Worm (Caenorhabditis elegans) whole organism, mixed stage, embryonic: ENCODE measurements around the gene F23H11.7.

ENCODE experiments used
- M03D4.4 ChIP-seq: sonication (generic microtip); optimal IDR thresholded peaks from 2 replicates; lab custom pipeline; 2017; ENCODE audit warnings: mild to moderate bottlenecking, missing genetic modification characterization, missing compliant biosample characterization
- blmp-1 ChIP-seq: fragments of 150-350 bp; optimal IDR thresholded peaks from 2 replicates; lab custom pipeline; 2014; ENCODE audit warnings: missing biosample characterization, missing genetic modification characterization
- ceh-39 ChIP-seq: fragments of 150-350 bp; optimal IDR thresholded peaks from 2 replicates; lab custom pipeline; 2014; ENCODE audit warnings: missing biosample characterization, missing genetic modification characterization
- ceh-43 ChIP-seq: fragments of 200-800 bp; sonication (Bioruptor generic); optimal IDR thresholded peaks from 2 replicates; lab custom pipeline; 2018; ENCODE audit warnings: mild to moderate bottlenecking, missing genetic modification characterization, moderate library complexity, missing compliant biosample characterization
- ceh-83 ChIP-seq: fragments of 200-800 bp; sonication (Bioruptor generic); optimal IDR thresholded peaks from 2 replicates; lab custom pipeline; 2018; ENCODE audit warnings: mild to moderate bottlenecking, missing genetic modification characterization, missing compliant biosample characterization
- ces-1 ChIP-seq: fragments of 150-350 bp; optimal IDR thresholded peaks from 2 replicates; lab custom pipeline; 2014; ENCODE audit warnings: missing biosample characterization, missing genetic modification reagents, missing genetic modification characterization
- cnd-1 ChIP-seq: fragments of 200-800 bp; sonication (Bioruptor generic); optimal IDR thresholded peaks from 2 replicates; lab custom pipeline; 2018; ENCODE audit warnings: mild to moderate bottlenecking, missing genetic modification characterization, missing compliant biosample characterization
- drap-1 ChIP-seq: fragments of 200-800 bp; sonication (Bioruptor generic); optimal IDR thresholded peaks from 3 replicates; lab custom pipeline; 2018; ENCODE audit warnings: mild to moderate bottlenecking, missing genetic modification characterization, missing compliant biosample characterization
- elt-1 ChIP-seq: sonication (generic microtip); optimal IDR thresholded peaks from 2 replicates; lab custom pipeline; 2017; ENCODE audit warnings: missing genetic modification characterization, mild to moderate bottlenecking, missing compliant biosample characterization, antibody characterized with exemption, moderate library complexity, borderline replicate concordance; ENCODE audit not compliant: insufficient read depth
- elt-3 ChIP-seq: fragments of 150-350 bp; optimal IDR thresholded peaks from 2 replicates; lab custom pipeline; 2014; ENCODE audit warnings: missing biosample characterization, missing genetic modification characterization
- flh-1 ChIP-seq: fragments of 200-800 bp; sonication (Bioruptor generic); optimal IDR thresholded peaks from 2 replicates; lab custom pipeline; 2018; ENCODE audit warnings: mild to moderate bottlenecking, missing genetic modification characterization, moderate library complexity, missing compliant biosample characterization
- ham-2 ChIP-seq: fragments of 200-800 bp; sonication (Bioruptor generic); optimal IDR thresholded peaks from 2 replicates; lab custom pipeline; 2018; ENCODE audit warnings: mild to moderate bottlenecking, missing genetic modification characterization, missing compliant biosample characterization
- hlh-1 ChIP-seq: fragments of 150-350 bp; optimal IDR thresholded peaks from 2 replicates; lab custom pipeline; 2014; ENCODE audit warnings: missing biosample characterization, missing genetic modification reagents, missing genetic modification characterization
- lin-13 ChIP-seq: fragments of 150-350 bp; optimal IDR thresholded peaks from 2 replicates; lab custom pipeline; 2014; ENCODE audit warnings: missing biosample characterization, missing genetic modification characterization
- lsy-2 ChIP-seq: fragments of 150-350 bp; optimal IDR thresholded peaks from 2 replicates; lab custom pipeline; 2014; ENCODE audit warnings: missing biosample characterization, missing genetic modification characterization
- mls-2 ChIP-seq: sonication (generic microtip); optimal IDR thresholded peaks from 2 replicates; lab custom pipeline; 2016; ENCODE audit warnings: mild to moderate bottlenecking, missing genetic modification characterization, moderate library complexity, missing compliant biosample characterization
- nhr-12 ChIP-seq: fragments of 150-350 bp; optimal IDR thresholded peaks from 2 replicates; lab custom pipeline; 2014; ENCODE audit warnings: missing biosample characterization, missing genetic modification characterization
- nhr-2 ChIP-seq: fragments of 150-350 bp; optimal IDR thresholded peaks from 2 replicates; lab custom pipeline; 2014; ENCODE audit warnings: missing biosample characterization, missing genetic modification characterization
- nhr-237 ChIP-seq: fragments of 150-350 bp; optimal IDR thresholded peaks from 2 replicates; lab custom pipeline; 2014; ENCODE audit warnings: missing biosample characterization, missing genetic modification characterization
- pha-4 ChIP-seq: fragments of 150-350 bp; optimal IDR thresholded peaks from 2 replicates; lab custom pipeline; 2018; ENCODE audit warnings: missing biosample characterization, missing genetic modification reagents, missing genetic modification characterization
- sem-2 ChIP-seq: fragments of 200-800 bp; sonication (Bioruptor generic); optimal IDR thresholded peaks from 2 replicates; lab custom pipeline; 2018; ENCODE audit warnings: mild to moderate bottlenecking, missing genetic modification characterization, missing compliant biosample characterization
- snpc-4 ChIP-seq: fragments of 150-350 bp; optimal IDR thresholded peaks from 2 replicates; lab custom pipeline; 2014; ENCODE audit warnings: missing biosample characterization, missing genetic modification characterization
- sptf-1 ChIP-seq: sonication (generic microtip); optimal IDR thresholded peaks from 2 replicates; lab custom pipeline; 2017; ENCODE audit warnings: mild to moderate bottlenecking, missing genetic modification characterization, moderate library complexity, missing compliant biosample characterization
- tbx-8 ChIP-seq: fragments of 200-800 bp; sonication (Bioruptor generic); optimal IDR thresholded peaks from 2 replicates; lab custom pipeline; 2018; ENCODE audit warnings: mild to moderate bottlenecking, missing genetic modification characterization, moderate library complexity, missing compliant biosample characterization
- unc-120 ChIP-seq: sonication (generic microtip); optimal IDR thresholded peaks from 2 replicates; lab custom pipeline; 2017; ENCODE audit warnings: missing genetic modification characterization, missing compliant biosample characterization; ENCODE audit not compliant: poor library complexity, severe bottlenecking
- unc-39 ChIP-seq: fragments of 150-350 bp; optimal IDR thresholded peaks from 2 replicates; lab custom pipeline; 2014; ENCODE audit warnings: missing biosample characterization, missing genetic modification characterization
- unc-62 ChIP-seq: fragments of 150-350 bp; optimal IDR thresholded peaks from 2 replicates; lab custom pipeline; 2014; ENCODE audit warnings: missing biosample characterization, missing genetic modification reagents, missing genetic modification characterization
- zip-8 ChIP-seq: fragments of 150-350 bp; optimal IDR thresholded peaks from 2 replicates; lab custom pipeline; 2014; ENCODE audit warnings: missing biosample characterization, missing genetic modification characterization

The F23H11.7 gene

ce11 chrIII:916897-917296 lies 2.3 kb downstream of the F23H11.7 start, which contains the start of gene idpp-13:
Gene idpp-13 (minus strand): TSS chrIII:916997.
- TF ChIP-seq snpc-4 (tag; lab: Kevin White, UChicago), result no peak
- TF ChIP-seq zip-8 (tag; lab: Kevin White, UChicago), result no peak
- TF ChIP-seq blmp-1 (tag; lab: Kevin White, UChicago), result no peak
- no peak for TF ChIP-seq nhr-2
- TF ChIP-seq hlh-1 (tag; lab: Kevin White, UChicago), result no peak
- TF ChIP-seq ceh-83 (GFP tag; lab: Kevin White, UChicago), result no peak
- no peak for TF ChIP-seq unc-120 (tag; lab: Kevin White, UChicago)
- TF ChIP-seq M03D4.4 (tag; lab: Kevin White, UChicago), result no peak
- TF ChIP-seq nhr-12, result no peak
- TF ChIP-seq mls-2 (tag; lab: Kevin White, UChicago), result no peak
- TF ChIP-seq cnd-1 (tag; lab: Kevin White, UChicago), result no peak
- TF ChIP-seq ham-2 (GFP tag; lab: Kevin White, UChicago), result no peak
- no peak for TF ChIP-seq ces-1
- TF ChIP-seq pha-4 (tag; lab: Kevin White, UChicago), result no peak
- no peak for TF ChIP-seq drap-1 (GFP tag; lab: Kevin White, UChicago)
- no peak for TF ChIP-seq tbx-8 (GFP tag; lab: Kevin White, UChicago)

ce11 chrIII:910540-911311 lies 8.5 kb downstream of the F23H11.7 start, which contains the start of the genes F23H11.5 and bra-2:
Gene F23H11.5 (minus strand): TSS chrIII:910590.
Gene bra-2 (plus strand): TSS chrIII:911261.
- TF ChIP-seq ceh-39 (tag; lab: Kevin White, UChicago), result peak; percentile 6
- peak; percentile 92 for TF ChIP-seq zip-8 (tag; lab: Kevin White, UChicago)
- TF ChIP-seq pha-4 (tag; lab: Kevin White, UChicago), result peak; percentile 22
- peak; percentile 80 for TF ChIP-seq lsy-2 (tag; lab: Kevin White, UChicago)
- peak; percentile 26 for TF ChIP-seq elt-1 (tag; lab: Kevin White, UChicago)
- no peak for TF ChIP-seq ham-2 (GFP tag; lab: Kevin White, UChicago)
- no peak for TF ChIP-seq mls-2 (tag; lab: Kevin White, UChicago)
- no peak for TF ChIP-seq lin-13 (tag; lab: Kevin White, UChicago)
- TF ChIP-seq ces-1, result peak; percentile 28

ce11 chrIII:909540-909939 lies 9.7 kb downstream of the F23H11.7 start, which contains the start of gene crls-1:
Gene crls-1 (minus strand): TSS chrIII:909902.
- TF ChIP-seq blmp-1 (tag; lab: Kevin White, UChicago) (no peak), snpc-4 (tag; lab: Kevin White, UChicago) (no peak), ces-1 (no peak), hlh-1 (tag; lab: Kevin White, UChicago) (no peak), M03D4.4 (tag; lab: Kevin White, UChicago) (no peak), unc-39 (tag; lab: Kevin White, UChicago) (no peak), cnd-1 (tag; lab: Kevin White, UChicago) (no peak)

ce11 chrIII:907990-908389 lies 11.2 kb downstream of the F23H11.7 start:
- TF ChIP-seq M03D4.4 (tag; lab: Kevin White, UChicago), result no peak
- peak; percentile 60 for TF ChIP-seq pha-4 (tag; lab: Kevin White, UChicago)
- no peak for TF ChIP-seq elt-1 (tag; lab: Kevin White, UChicago)
- no peak for TF ChIP-seq hlh-1 (tag; lab: Kevin White, UChicago)
- TF ChIP-seq zip-8 (tag; lab: Kevin White, UChicago), result no peak
- no peak for TF ChIP-seq nhr-12
- TF ChIP-seq lin-13 (tag; lab: Kevin White, UChicago), result no peak
- no peak for TF ChIP-seq elt-3 (tag; lab: Kevin White, UChicago)
- TF ChIP-seq nhr-237 (tag; lab: Kevin White, UChicago), result peak; percentile 24
- TF ChIP-seq ces-1, result no peak
- no peak for TF ChIP-seq sem-2
- no peak for TF ChIP-seq drap-1 (GFP tag; lab: Kevin White, UChicago)
- no peak for TF ChIP-seq ceh-43 (GFP tag; lab: Kevin White, UChicago)
- TF ChIP-seq unc-120 (tag; lab: Kevin White, UChicago), result no peak
- TF ChIP-seq sptf-1 (tag; lab: Kevin White, UChicago), result no peak
- no peak for TF ChIP-seq unc-62 (GFP tag; lab: Kevin White, UChicago)
- TF ChIP-seq flh-1 (GFP tag; lab: Kevin White, UChicago), result no peak
- TF ChIP-seq ceh-83 (GFP tag; lab: Kevin White, UChicago), result no peak
- TF ChIP-seq, all 35 proteins: peak for 2
